Fruit fly (Drosophila melanogaster) whole organism, embryonic: ENCODE data around the gene CG3635.

Source experiments
- Aef1 ChIP-seq: fragments of 200-800 bp; sonication (Bioruptor generic); IDR thresholded peaks from 3 replicates; pipeline ENCODE4 v1.3.6; 2022; ENCODE audit warnings: missing biosample characterization, missing genetic modification characterization
- Bdp1 ChIP-seq: fragments of 200-800 bp; sonication (Bioruptor generic); optimal IDR thresholded peaks from 3 replicates; lab custom pipeline; 2016; ENCODE audit warnings: missing biosample characterization, missing genetic modification characterization
- BtbVII ChIP-seq: fragments of 200-800 bp; sonication (Bioruptor generic); optimal IDR thresholded peaks from 3 replicates; lab custom pipeline; 2017; ENCODE audit warnings: missing biosample characterization, mild to moderate bottlenecking, missing genetic modification characterization
- Bteb2 ChIP-seq: fragments of 200-800 bp; sonication (Bioruptor generic); optimal IDR thresholded peaks from 2 replicates; lab custom pipeline; 2016; ENCODE audit warnings: missing biosample characterization, missing genetic modification characterization
- CG10321 ChIP-seq: fragments of 200-800 bp; sonication (Bioruptor generic); IDR thresholded peaks from 2 replicates; pipeline ENCODE4 v1.3.6; 2022; ENCODE audit warnings: missing biosample characterization, missing genetic modification characterization
- CG10462 ChIP-seq: fragments of 200-800 bp; sonication (Bioruptor generic); optimal IDR thresholded peaks from 2 replicates; lab custom pipeline; 2016; ENCODE audit warnings: missing biosample characterization, missing genetic modification characterization
- CG11093 ChIP-seq: fragments of 200-800 bp; sonication (Bioruptor generic); IDR thresholded peaks from 3 replicates; pipeline ENCODE4 v1.3.6; 2022; ENCODE audit warnings: missing biosample characterization, missing genetic modification characterization
- CG12104 ChIP-seq: fragments of 200-800 bp; sonication (Bioruptor generic); optimal IDR thresholded peaks from 3 replicates; lab custom pipeline; 2016; ENCODE audit warnings: missing biosample characterization, missing genetic modification characterization
- CG1233 ChIP-seq: fragments of 200-800 bp; sonication (Bioruptor generic); optimal IDR thresholded peaks from 4 replicates; lab custom pipeline; 2018; ENCODE audit warnings: missing biosample characterization, mild to moderate bottlenecking, missing genetic modification characterization
- CG14710 ChIP-seq: fragments of 200-800 bp; sonication (Bioruptor generic); optimal IDR thresholded peaks from 3 replicates; lab custom pipeline; 2019; ENCODE audit warnings: missing biosample characterization, mild to moderate bottlenecking, missing genetic modification characterization, moderate library complexity
- CG15073 ChIP-seq: fragments of 200-800 bp; sonication (Bioruptor generic); optimal IDR thresholded peaks from 2 replicates; lab custom pipeline; 2016; ENCODE audit warnings: missing biosample characterization, missing genetic modification characterization
- CG18619 ChIP-seq: fragments of 200-800 bp; sonication (Bioruptor generic); optimal IDR thresholded peaks from 3 replicates; lab custom pipeline; 2017; ENCODE audit warnings: missing biosample characterization, mild to moderate bottlenecking, missing genetic modification characterization
- CG2202 ChIP-seq: fragments of 200-800 bp; sonication (Bioruptor generic); optimal IDR thresholded peaks from 2 replicates; lab custom pipeline; 2018; ENCODE audit warnings: missing biosample characterization, mild to moderate bottlenecking, missing genetic modification characterization
- CG2889 ChIP-seq: fragments of 200-800 bp; sonication (Bioruptor generic); IDR thresholded peaks from 3 replicates; pipeline ENCODE4 v1.3.6; 2022; ENCODE audit warnings: missing biosample characterization, missing genetic modification characterization
- CG30403 ChIP-seq: fragments of 200-800 bp; sonication (Bioruptor generic); optimal IDR thresholded peaks from 3 replicates; lab custom pipeline; 2016; ENCODE audit warnings: missing biosample characterization, missing genetic modification characterization
- CG5953 ChIP-seq: fragments of 200-800 bp; sonication (Bioruptor generic); IDR thresholded peaks from 2 replicates; pipeline ENCODE4 v1.3.6; 2022; ENCODE audit warnings: missing biosample characterization, missing genetic modification characterization
- CG6175 ChIP-seq: fragments of 200-800 bp; sonication (Bioruptor generic); IDR thresholded peaks from 3 replicates; pipeline ENCODE4 v1.3.6; 2022; ENCODE audit warnings: missing biosample characterization, missing genetic modification characterization
- CG6654 ChIP-seq: fragments of 200-800 bp; sonication (Bioruptor generic); optimal IDR thresholded peaks from 2 replicates; lab custom pipeline; 2017; ENCODE audit warnings: missing biosample characterization, mild to moderate bottlenecking, missing genetic modification characterization
- CG6689 ChIP-seq: fragments of 200-800 bp; sonication (Bioruptor generic); IDR thresholded peaks from 2 replicates; pipeline ENCODE4 v1.3.6; 2022; ENCODE audit warnings: missing biosample characterization, missing genetic modification characterization
- CG7745 ChIP-seq: fragments of 200-800 bp; sonication (Bioruptor generic); optimal IDR thresholded peaks from 2 replicates; lab custom pipeline; 2018; ENCODE audit warnings: missing biosample characterization, mild to moderate bottlenecking, missing genetic modification characterization, moderate library complexity
- CG8089 ChIP-seq: fragments of 200-800 bp; sonication (Bioruptor generic); optimal IDR thresholded peaks from 3 replicates; lab custom pipeline; 2016; ENCODE audit warnings: missing biosample characterization, missing genetic modification characterization
- CHES-1-like ChIP-seq: fragments of 200-800 bp; sonication (Bioruptor generic); optimal IDR thresholded peaks from 2 replicates; lab custom pipeline; 2016; ENCODE audit warnings: missing biosample characterization, missing genetic modification characterization
- ERR ChIP-seq: fragments of 200-800 bp; sonication (Bioruptor generic); optimal IDR thresholded peaks from 2 replicates; lab custom pipeline; 2016; ENCODE audit warnings: missing biosample characterization, missing genetic modification characterization
- Ets65A ChIP-seq: fragments of 200-800 bp; sonication (Bioruptor generic); peaks from one replicate; lab custom pipeline; 2016; ENCODE audit warnings: missing biosample characterization, missing genetic modification characterization
- Fer3 ChIP-seq: fragments of 200-800 bp; sonication (Bioruptor generic); optimal IDR thresholded peaks from 2 replicates; lab custom pipeline; 2018; ENCODE audit warnings: missing biosample characterization, mild to moderate bottlenecking, missing genetic modification characterization, moderate library complexity
- Hmr ChIP-seq: fragments of 200-800 bp; sonication (Bioruptor generic); optimal IDR thresholded peaks from 3 replicates; lab custom pipeline; 2017; ENCODE audit warnings: mild to moderate bottlenecking, missing biosample characterization, missing genetic modification reagents, missing genetic modification characterization
- Hsf ChIP-seq: fragments of 200-800 bp; sonication (Bioruptor generic); optimal IDR thresholded peaks from 3 replicates; lab custom pipeline; 2016; ENCODE audit warnings: missing biosample characterization, missing genetic modification characterization
- Lpt ChIP-seq: fragments of >200 bp; optimal IDR thresholded peaks from 2 replicates; lab custom pipeline; 2018; ENCODE audit warnings: missing biosample characterization, missing genetic modification characterization
- MESR4 ChIP-seq: fragments of 200-800 bp; sonication (Bioruptor generic); optimal IDR thresholded peaks from 2 replicates; lab custom pipeline; 2018; ENCODE audit warnings: missing biosample characterization, mild to moderate bottlenecking, missing genetic modification characterization, moderate library complexity
- Mad ChIP-seq: fragments of 200-800 bp; sonication (Bioruptor generic); optimal IDR thresholded peaks from 2 replicates; lab custom pipeline; 2016; ENCODE audit warnings: missing biosample characterization, missing genetic modification characterization
- Mrtf ChIP-seq: fragments of 200-800 bp; sonication (Bioruptor generic); IDR thresholded peaks from 3 replicates; pipeline ENCODE4 v1.3.6; 2022; ENCODE audit warnings: missing biosample characterization, missing genetic modification characterization
- NFAT ChIP-seq: fragments of 200-800 bp; sonication (Bioruptor generic); IDR thresholded peaks from 2 replicates; pipeline ENCODE4 v1.3.6; 2022; ENCODE audit warnings: missing biosample characterization, missing genetic modification characterization
- Opbp ChIP-seq: fragments of 200-800 bp; sonication (Bioruptor generic); IDR thresholded peaks from 3 replicates; pipeline ENCODE4 v1.3.6; 2022; ENCODE audit warnings: missing biosample characterization, missing genetic modification characterization; ENCODE audit not compliant: partially characterized antibody
- Pdp1 ChIP-seq, 2 experiments: fragments of 200-800 bp; sonication (Bioruptor generic); optimal IDR thresholded peaks; 3 replicates each; lab custom pipeline; 2016; ENCODE audit warnings: missing biosample characterization in 2 of 2, missing genetic modification characterization in 2 of 2, mild to moderate bottlenecking in 1 of 2, moderate library complexity in 1 of 2
- Ptx1 ChIP-seq: fragments of 200-800 bp; sonication (Bioruptor generic); IDR thresholded peaks from 2 replicates; pipeline ENCODE4 v1.3.6; 2022; ENCODE audit warnings: missing biosample characterization, missing genetic modification characterization
- Sry-β ChIP-seq: fragments of 200-800 bp; sonication (Bioruptor generic); optimal IDR thresholded peaks from 2 replicates; lab custom pipeline; 2018; ENCODE audit warnings: missing biosample characterization, mild to moderate bottlenecking, missing genetic modification characterization, moderate library complexity
- Taf1 ChIP-seq: fragments of 200-800 bp; sonication (Bioruptor generic); IDR thresholded peaks from 2 replicates; pipeline ENCODE4 v1.3.6; 2022; ENCODE audit warnings: missing biosample characterization, missing genetic modification characterization
- Trl ChIP-seq, 3 experiments: fragments of >200 bp in 2 of 3; fragments of 200-800 bp in 1 of 3; sonication (Bioruptor generic) in 1 of 3; optimal IDR thresholded peaks; 2 replicates in 1 of 3; 3 replicates in 2 of 3; lab custom pipeline; 2016 to 2017; ENCODE audit warnings: missing biosample characterization in 1 of 3, missing genetic modification characterization in 1 of 3
- bowl ChIP-seq: fragments of 200-800 bp; sonication (Bioruptor generic); IDR thresholded peaks from 2 replicates; pipeline ENCODE4 v1.3.6; 2022; ENCODE audit warnings: missing biosample characterization, missing genetic modification characterization
- bsh ChIP-seq, 2 experiments: fragments of 200-800 bp; sonication (Bioruptor generic); optimal IDR thresholded peaks; 2 replicates each; lab custom pipeline; 2017 to 2018; ENCODE audit warnings: mild to moderate bottlenecking in 2 of 2, missing biosample characterization in 2 of 2, missing genetic modification characterization in 2 of 2, moderate library complexity in 1 of 2
- chm ChIP-seq: fragments of 200-800 bp; sonication (Bioruptor generic); IDR thresholded peaks from 2 replicates; pipeline ENCODE4 v1.3.6; 2022; ENCODE audit warnings: missing biosample characterization, missing genetic modification characterization
- ci ChIP-seq: fragments of 200-800 bp; sonication (Bioruptor generic); IDR thresholded peaks from 3 replicates; pipeline ENCODE4 v1.3.6; 2022; ENCODE audit warnings: missing biosample characterization, missing genetic modification characterization
- exex ChIP-seq: fragments of 200-800 bp; sonication (Bioruptor generic); optimal IDR thresholded peaks from 4 replicates; lab custom pipeline; 2018; ENCODE audit warnings: missing biosample characterization, mild to moderate bottlenecking, missing genetic modification characterization, moderate library complexity
- fru ChIP-seq: fragments of >200 bp; optimal IDR thresholded peaks from 2 replicates; lab custom pipeline; 2017
- grau ChIP-seq: fragments of 200-800 bp; optimal IDR thresholded peaks from 3 replicates; lab custom pipeline; 2019; ENCODE audit warnings: missing biosample characterization, mild to moderate bottlenecking, missing genetic modification characterization, moderate library complexity
- insv ChIP-seq, 2 experiments: fragments of 200-800 bp; sonication (Bioruptor generic); optimal IDR thresholded peaks; 3 replicates each; lab custom pipeline; 2016 to 2018; ENCODE audit warnings: missing biosample characterization in 2 of 2, missing genetic modification characterization in 2 of 2
- ken ChIP-seq: fragments of 200-800 bp; sonication (Bioruptor generic); IDR thresholded peaks from 3 replicates; pipeline ENCODE4 v1.3.6; 2022; ENCODE audit warnings: missing biosample characterization, missing genetic modification characterization
- sqz ChIP-seq: fragments of 200-800 bp; sonication (Bioruptor generic); optimal IDR thresholded peaks from 3 replicates; lab custom pipeline; 2018; ENCODE audit warnings: missing biosample characterization, mild to moderate bottlenecking, missing genetic modification characterization
- sr ChIP-seq: fragments of 200-800 bp; sonication (Bioruptor generic); IDR thresholded peaks from 3 replicates; pipeline ENCODE4 v1.3.6; 2022; ENCODE audit warnings: missing biosample characterization, missing genetic modification characterization
- tup ChIP-seq: fragments of 200-800 bp; sonication (Bioruptor generic); optimal IDR thresholded peaks from 2 replicates; lab custom pipeline; 2016; ENCODE audit warnings: missing biosample characterization, mild to moderate bottlenecking, missing genetic modification characterization, moderate library complexity
- usp ChIP-seq: fragments of >200 bp; optimal IDR thresholded peaks from 2 replicates; lab custom pipeline; 2017; ENCODE audit warnings: missing biosample characterization, missing genetic modification characterization
- vnd ChIP-seq: fragments of 200-800 bp; sonication (Bioruptor generic); IDR thresholded peaks from 3 replicates; pipeline ENCODE4 v1.3.6; 2022; ENCODE audit warnings: missing biosample characterization, missing genetic modification characterization; ENCODE audit not compliant: partially characterized antibody

Gene CG3635

dm6 chr2L:22131171-22131675 lies 44.0 kb upstream of the CG3635 start, which contains the start of gene CG42748 (continued):
- TF ChIP-seq ERR (GFP tag; lab: Kevin White, UChicago) (no peak), bowl (GFP tag; lab: Robert Waterston, UW) (no peak), Ets65A (no peak), Hsf (no peak), CG5953 (GFP tag; lab: Robert Waterston, UW) (no peak), CG7745 (tag; lab: Kevin White, UChicago) (no peak), insv (GFP tag; optimal IDR thresholded peaks at IDR 0.05; lab: Kevin White, UChicago) (peak in 1 of 2 experiments; percentile 86), fru (no peak), Bdp1 (GFP tag; lab: Kevin White, UChicago) (no peak), grau (tag; lab: Kevin White, UChicago) (peak; percentile 8), Bteb2 (GFP tag; lab: Kevin White, UChicago) (no peak), CG18619 (no peak), BtbVII (GFP tag; lab: Kevin White, UChicago) (no peak), ci (GFP tag; lab: Robert Waterston, UW) (no peak), Pdp1 (GFP tag; optimal IDR thresholded peaks at IDR 0.05; lab: Kevin White, UChicago) (no peak), Mrtf (no peak), NFAT (GFP tag; lab: Robert Waterston, UW) (no peak; the same call in 1 of the 2 replicates), sqz (peak; percentile 1), CG6689 (GFP tag; lab: Robert Waterston, UW) (no peak), CG14710 (tag; lab: Kevin White, UChicago) (peak; percentile 10), vnd (no peak; the same call in 2 of the 3 replicates), Trl (optimal IDR thresholded peaks at IDR 0.05; lab: Kevin White, UChicago) (no peak), Trl (GFP tag; optimal IDR thresholded peaks at IDR 0.05; lab: Kevin White, UChicago) (no peak), Opbp (no peak), CG1233 (GFP tag; lab: Kevin White, UChicago) (no peak), CG6654 (GFP tag; lab: Kevin White, UChicago) (no peak), Sry-β (no peak), MESR4 (GFP tag; lab: Kevin White, UChicago) (peak; percentile 52), CG2889 (GFP tag; lab: Robert Waterston, UW) (no peak), ken (GFP tag; lab: Robert Waterston, UW) (no peak), CG6175 (GFP tag; lab: Robert Waterston, UW) (no peak), bsh (GFP tag; optimal IDR thresholded peaks at IDR 0.05; lab: Kevin White, UChicago) (no peak), exex (tag; lab: Kevin White, UChicago) (no peak), Ptx1 (GFP tag; lab: Robert Waterston, UW) (no peak), CG15073 (GFP tag; lab: Kevin White, UChicago) (no peak), Hmr (GFP tag; lab: Kevin White, UChicago) (no peak), CG8089 (GFP tag; lab: Kevin White, UChicago) (peak; percentile 14), CHES-1-like (GFP tag; lab: Kevin White, UChicago) (no peak), CG2202 (no peak), Lpt (GFP tag; lab: Kevin White, UChicago) (no peak), CG11093 (GFP tag; lab: Robert Waterston, UW) (no peak), Fer3 (tag; lab: Kevin White, UChicago) (no peak), Taf1 (no peak), usp (GFP tag; lab: Kevin White, UChicago) (no peak), CG10321 (GFP tag; lab: Robert Waterston, UW) (no peak), sr (GFP tag; lab: Robert Waterston, UW) (no peak), tup (GFP tag; lab: Kevin White, UChicago) (no peak), chm (GFP tag; lab: Robert Waterston, UW) (no peak), Aef1 (GFP tag; lab: Robert Waterston, UW) (no peak), CG30403 (GFP tag; lab: Kevin White, UChicago) (no peak), CG12104 (GFP tag; lab: Kevin White, UChicago) (no peak), CG10462 (GFP tag; lab: Kevin White, UChicago) (no peak), Mad (GFP tag; lab: Kevin White, UChicago) (no peak)
